Worm (Caenorhabditis elegans): ENCODE results near the gene sdhd-1.

- TF ChIP-seq aly-1 (tag; optimal IDR thresholded peaks at IDR 0.05) (no peak), flt-1 (GFP tag; IDR thresholded peaks at IDR 0.05) (no peak), tra-4 (tag; optimal IDR thresholded peaks at IDR 0.05) (no peak), ama-1 (optimal IDR thresholded peaks at IDR 0.05) (no peak), tbx-37 (GFP tag; conservative IDR thresholded peaks at IDR 0.05) (no peak), ets-7 (tag; optimal IDR thresholded peaks at IDR 0.05) (no peak), tbx-11 (GFP tag; IDR thresholded peaks at IDR 0.05) (no peak), scrt-1 (GFP tag; IDR thresholded peaks at IDR 0.05) (no peak)
These were observed 27.7 kb downstream of the sdhd-1 start, which contains the start of gene let-858 for ce11 chrII:11022023-11022422.
